Worm (Caenorhabditis elegans): Measurements from ENCODE around the gene srw-136.

srw-136 gene

DNA sequence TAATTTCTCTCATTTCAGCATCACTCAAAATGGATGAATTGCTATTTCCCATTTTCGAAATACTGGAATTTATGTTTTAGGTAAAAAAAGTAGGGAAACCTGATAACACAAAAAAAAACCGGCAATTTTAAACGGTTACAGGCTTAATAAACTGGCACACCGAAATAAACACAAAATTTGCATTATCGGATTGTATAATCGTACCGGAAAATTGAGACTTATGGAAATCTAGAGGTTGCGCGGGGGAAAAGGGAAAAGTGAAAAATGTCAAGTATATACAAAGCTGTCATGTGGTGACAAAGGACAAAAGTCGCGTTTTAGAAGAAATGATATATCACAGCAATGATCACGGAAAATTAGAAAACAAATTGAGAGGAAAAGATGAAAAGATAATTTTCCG is 28.9 kb upstream of the srw-136 start, which contains the start of gene chpf-2:
TSS of gene chpf-2 (minus strand) at position 101 of the 400 bp plus-strand sequence.
- TF ChIP-seq elt-3 (tag; optimal IDR thresholded peaks at IDR 0.05) (no peak), nhr-2 (tag; optimal IDR thresholded peaks at IDR 0.05) (no peak), cnd-1 (tag; optimal IDR thresholded peaks at IDR 0.05) (no peak), unc-120 (tag; optimal IDR thresholded peaks at IDR 0.05; ENCODE audit: poor library complexity, severe bottlenecking) (no peak), snpc-4 (tag; optimal IDR thresholded peaks at IDR 0.05) (no peak)

DNA sequence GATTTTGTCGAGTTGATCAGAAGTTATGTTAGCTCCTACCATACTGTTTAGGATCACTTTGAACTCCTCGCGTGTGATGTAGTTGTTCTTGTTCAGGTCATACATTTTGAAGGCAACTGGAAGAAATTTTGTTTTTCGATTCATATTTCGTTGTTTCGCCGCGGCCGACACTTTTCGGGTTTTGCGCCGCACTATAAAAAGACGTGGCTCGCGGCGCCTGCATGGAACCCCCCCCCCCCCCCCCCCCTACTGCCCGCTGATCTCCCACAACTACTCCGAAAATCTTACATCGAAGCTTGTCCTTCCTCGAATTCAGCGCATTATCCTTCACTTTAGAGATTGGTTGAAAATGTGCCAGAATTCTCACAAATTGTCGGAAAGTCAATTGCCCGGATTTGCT is 27.7 kb upstream of the srw-136 start:
- no peak for TF ChIP-seq blmp-1 (tag; optimal IDR thresholded peaks at IDR 0.05)
- TF ChIP-seq ceh-43 (GFP tag; optimal IDR thresholded peaks at IDR 0.05), result no peak
- no peak for TF ChIP-seq lin-13 (tag; optimal IDR thresholded peaks at IDR 0.05)
- TF ChIP-seq lin-32 (GFP tag; optimal IDR thresholded peaks at IDR 0.05), result no peak
- no peak for TF ChIP-seq elt-1 (tag; optimal IDR thresholded peaks at IDR 0.05; ENCODE audit: borderline replicate concordance, insufficient read depth)
- no peak for TF ChIP-seq sem-2 (GFP tag; optimal IDR thresholded peaks at IDR 0.05)
- TF ChIP-seq unc-120 (tag; optimal IDR thresholded peaks at IDR 0.05; ENCODE audit: poor library complexity, severe bottlenecking), result no peak
- TF ChIP-seq nhr-2 (tag; optimal IDR thresholded peaks at IDR 0.05), result no peak
- TF ChIP-seq mls-2 (tag; optimal IDR thresholded peaks at IDR 0.05), result no peak
- TF ChIP-seq flh-1 (GFP tag; optimal IDR thresholded peaks at IDR 0.05), result no peak
- no peak for TF ChIP-seq unc-39 (tag; optimal IDR thresholded peaks at IDR 0.05)
- no peak for TF ChIP-seq nhr-237 (tag; optimal IDR thresholded peaks at IDR 0.05)
- no peak for TF ChIP-seq ceh-83 (GFP tag; optimal IDR thresholded peaks at IDR 0.05)

ce11 chrV:3034236-3034635 is 23.9 kb upstream of the srw-136 start, which contains the start of gene srw-8:
TSS of gene srw-8 (minus strand) at chrV:3034336.
- TF ChIP-seq lin-32 (GFP tag; optimal IDR thresholded peaks at IDR 0.05) (no peak), zip-8 (tag; optimal IDR thresholded peaks at IDR 0.05) (no peak), M03D4.4 (tag; optimal IDR thresholded peaks at IDR 0.05) (no peak), unc-120 (tag; optimal IDR thresholded peaks at IDR 0.05; ENCODE audit: poor library complexity, severe bottlenecking) (no peak), nhr-28 (tag; optimal IDR thresholded peaks at IDR 0.05) (no peak), ceh-43 (GFP tag; optimal IDR thresholded peaks at IDR 0.05) (no peak), unc-39 (tag; optimal IDR thresholded peaks at IDR 0.05) (no peak), mab-5 (tag; optimal IDR thresholded peaks at IDR 0.05) (no peak), hlh-1 (tag; optimal IDR thresholded peaks at IDR 0.05) (no peak), ces-1 (GFP tag; optimal IDR thresholded peaks at IDR 0.05) (no peak), ceh-39 (tag; optimal IDR thresholded peaks at IDR 0.05) (no peak), drap-1 (GFP tag; optimal IDR thresholded peaks at IDR 0.05) (no peak), flh-1 (GFP tag; optimal IDR thresholded peaks at IDR 0.05) (no peak), sem-2 (GFP tag; optimal IDR thresholded peaks at IDR 0.05) (no peak), tbx-8 (GFP tag; optimal IDR thresholded peaks at IDR 0.05) (no peak), elt-1 (tag; optimal IDR thresholded peaks at IDR 0.05; ENCODE audit: borderline replicate concordance, insufficient read depth) (no peak)

- TF ChIP-seq sem-2 (GFP tag; optimal IDR thresholded peaks at IDR 0.05) (no peak), nhr-2 (tag; optimal IDR thresholded peaks at IDR 0.05) (no peak), nhr-28 (tag; optimal IDR thresholded peaks at IDR 0.05) (no peak), blmp-1 (tag; optimal IDR thresholded peaks at IDR 0.05) (no peak), ceh-83 (GFP tag; optimal IDR thresholded peaks at IDR 0.05) (no peak), lin-32 (GFP tag; optimal IDR thresholded peaks at IDR 0.05) (no peak), mab-5 (tag; optimal IDR thresholded peaks at IDR 0.05) (no peak), ces-1 (GFP tag; optimal IDR thresholded peaks at IDR 0.05) (no peak), hlh-1 (tag; optimal IDR thresholded peaks at IDR 0.05) (no peak), lin-13 (tag; optimal IDR thresholded peaks at IDR 0.05) (no peak), zip-8 (tag; optimal IDR thresholded peaks at IDR 0.05) (no peak), elt-3 (tag; optimal IDR thresholded peaks at IDR 0.05) (no peak), elt-1 (tag; optimal IDR thresholded peaks at IDR 0.05; ENCODE audit: borderline replicate concordance, insufficient read depth) (no peak), ham-2 (GFP tag; optimal IDR thresholded peaks at IDR 0.05) (no peak), ceh-43 (GFP tag; optimal IDR thresholded peaks at IDR 0.05) (no peak), unc-120 (tag; optimal IDR thresholded peaks at IDR 0.05; ENCODE audit: poor library complexity, severe bottlenecking) (no peak), nhr-237 (tag; optimal IDR thresholded peaks at IDR 0.05) (no peak), pha-4 (tag; optimal IDR thresholded peaks at IDR 0.05) (no peak)
Observed at ce11 chrV:3032343-3032742, 22.0 kb upstream of the srw-136 start, which contains the start of gene irld-38. TSS of gene irld-38 (minus strand) at chrV:3032443.

DNA sequence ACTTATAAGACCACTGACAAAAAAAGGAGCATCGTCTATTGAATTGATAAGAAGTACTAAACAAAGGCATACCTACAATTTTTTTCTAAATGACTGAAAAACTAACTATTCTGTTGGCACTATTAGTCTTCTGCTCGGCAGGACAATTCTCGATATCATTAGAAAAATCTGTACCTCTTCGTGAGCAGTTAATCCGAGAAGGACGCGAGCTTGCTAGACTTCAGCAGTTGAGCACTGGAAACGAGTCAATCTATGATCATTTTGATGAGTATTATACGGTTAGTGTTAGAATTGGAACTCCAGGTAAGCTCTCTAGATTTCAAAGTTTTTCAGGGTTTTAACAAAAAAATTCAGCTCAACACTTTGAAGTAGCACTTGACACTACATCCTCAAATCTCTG is 17.8 kb upstream of the srw-136 start, which contains the start of gene asp-7:
TSS of gene asp-7 (plus strand) at position 81 of the 400 bp plus-strand sequence.
- TF ChIP-seq M03D4.4 (tag; optimal IDR thresholded peaks at IDR 0.05) (no peak), mls-2 (tag; optimal IDR thresholded peaks at IDR 0.05) (no peak)

DNA sequence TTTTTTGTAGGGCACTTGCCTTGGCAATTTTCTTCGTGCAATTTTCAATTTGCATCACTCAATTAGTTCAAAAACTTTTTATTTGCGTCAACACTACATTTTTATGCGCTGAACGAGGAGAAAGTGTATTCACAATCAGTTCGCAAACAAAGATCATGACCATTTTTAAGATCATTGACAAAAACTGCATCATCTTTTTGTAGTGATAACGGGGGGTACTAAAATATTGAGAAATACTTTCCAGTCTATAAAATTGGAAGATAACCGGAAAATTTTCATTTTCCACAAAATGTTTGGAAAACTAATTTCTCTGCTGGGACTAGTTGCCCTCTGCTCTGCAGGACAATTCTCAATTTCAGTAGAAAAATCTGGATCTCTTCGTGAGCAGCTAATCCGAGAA is 13.9 kb upstream of the srw-136 start, which contains the start of gene asp-8:
TSS of gene asp-8 (plus strand) at position 276 of the 400 bp plus-strand sequence.
- no peak for TF ChIP-seq snpc-4 (tag; optimal IDR thresholded peaks at IDR 0.05)
- no peak for TF ChIP-seq nhr-76 (tag; optimal IDR thresholded peaks at IDR 0.05)
- TF ChIP-seq zip-8 (tag; optimal IDR thresholded peaks at IDR 0.05), result no peak
- TF ChIP-seq flh-1 (GFP tag; optimal IDR thresholded peaks at IDR 0.05), result no peak
- no peak for TF ChIP-seq ztf-11 (tag; optimal IDR thresholded peaks at IDR 0.05)

Measured in whole organism, mixed stage, embryonic.